Fruit fly (Drosophila melanogaster): ENCODE results near the gene Nmd3.

Gene Nmd3

DNA sequence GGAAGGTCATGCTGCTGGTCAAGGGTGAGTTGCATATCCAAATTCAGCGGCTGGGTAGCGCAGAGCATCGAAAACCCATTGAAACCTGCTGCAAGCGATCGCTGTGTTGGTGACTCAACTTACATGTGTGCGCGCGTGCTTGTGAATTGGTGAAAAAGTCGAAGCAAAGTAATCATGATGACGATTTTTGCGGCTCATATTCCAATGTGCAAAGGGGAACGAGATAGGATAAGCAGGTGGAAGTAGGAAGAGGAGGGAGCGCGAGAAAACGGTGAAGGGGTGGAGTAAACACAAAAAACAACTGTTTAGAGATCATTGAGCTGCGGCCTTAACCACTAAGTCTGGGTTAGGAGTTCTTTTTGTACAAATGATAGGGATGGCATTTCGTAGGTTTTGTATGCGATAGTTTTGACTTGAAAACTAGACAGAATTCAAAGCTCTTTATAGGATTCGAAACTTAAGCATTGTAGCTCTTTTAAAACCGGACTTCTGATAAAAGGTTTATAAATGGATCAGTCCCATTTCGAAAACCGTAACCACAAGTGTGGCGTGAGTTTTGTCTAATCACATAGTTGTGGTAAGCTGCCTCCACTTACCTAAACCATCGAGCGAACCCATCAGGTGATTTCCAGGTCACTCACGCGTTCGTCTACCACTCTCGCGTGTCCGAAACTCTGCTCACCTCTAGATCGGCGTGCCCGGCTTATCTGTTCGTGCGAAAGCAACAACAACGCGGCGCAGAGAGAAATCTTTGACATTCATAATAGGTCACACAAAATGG is 38.6 kb downstream of the Nmd3 start (continued):
- TF ChIP-seq CG10462 (GFP tag; optimal IDR thresholded peaks at IDR 0.05) = no peak
- TF ChIP-seq CG1233 (GFP tag; optimal IDR thresholded peaks at IDR 0.05) = peak; percentile 17
- no peak for TF ChIP-seq ato (GFP tag; IDR thresholded peaks at IDR 0.05; ENCODE audit: partially characterized antibody)
- TF ChIP-seq pan (optimal IDR thresholded peaks at IDR 0.05) = no peak
- no peak for TF ChIP-seq pan (GFP tag; optimal IDR thresholded peaks at IDR 0.05 in 1 of 2, IDR thresholded peaks at IDR 0.05 in 1 of 2)
- no peak for TF ChIP-seq CG32772 (GFP tag; IDR thresholded peaks at IDR 0.05)
- TF ChIP-seq sr (GFP tag; IDR thresholded peaks at IDR 0.05) = no peak
- TF ChIP-seq dm (GFP tag; optimal IDR thresholded peaks at IDR 0.05) = no peak
- TF ChIP-seq cas (GFP tag; IDR thresholded peaks at IDR 0.05) = 0 out of 2 replicates have a peak, but pooled peaks have one; percentile 13
- peak; percentile 16 for TF ChIP-seq Ssrp (tag; optimal IDR thresholded peaks at IDR 0.05)
- no peak for TF ChIP-seq CG10321 (GFP tag; IDR thresholded peaks at IDR 0.05)
- no peak for TF ChIP-seq ttk (GFP tag; IDR thresholded peaks at IDR 0.05)
- no peak for TF ChIP-seq Atf6 (GFP tag; IDR thresholded peaks at IDR 0.05)
- TF ChIP-seq CG4617 (GFP tag; optimal IDR thresholded peaks at IDR 0.05; ENCODE audit: borderline replicate concordance) = no peak
- TF ChIP-seq sima (GFP tag; optimal IDR thresholded peaks at IDR 0.05) = no peak
- TF ChIP-seq CG13287 (GFP tag; IDR thresholded peaks at IDR 0.05; ENCODE audit: partially characterized antibody) = peak; percentile 79
- TF ChIP-seq CG8924 (tag; optimal IDR thresholded peaks at IDR 0.05) = peak; percentile 40
- TF ChIP-seq Dbx (GFP tag; IDR thresholded peaks at IDR 0.05) = 0 out of 3 replicates have a peak, but pooled peaks have one; percentile 36
- peak; percentile 8 for TF ChIP-seq CG17359 (tag; optimal IDR thresholded peaks at IDR 0.05)
- no peak for TF ChIP-seq Six4 (GFP tag; optimal IDR thresholded peaks at IDR 0.05)
- peak; percentile 42 for TF ChIP-seq D19B (GFP tag; optimal IDR thresholded peaks at IDR 0.05)
- TF ChIP-seq CG12219 (GFP tag; optimal IDR thresholded peaks at IDR 0.05) = no peak
- TF ChIP-seq sens (GFP tag) = peak; percentile 81
- TF ChIP-seq Hr51 (GFP tag; optimal IDR thresholded peaks at IDR 0.05) = peak in 1 of 2 experiments; percentile 28
- TF ChIP-seq CG13296 (GFP tag; optimal IDR thresholded peaks at IDR 0.05) = peak; percentile 31
- no peak for TF ChIP-seq oc (tag; optimal IDR thresholded peaks at IDR 0.05)
- TF ChIP-seq CTCF (GFP tag; optimal IDR thresholded peaks at IDR 0.05) = no peak
- TF ChIP-seq exex (tag; optimal IDR thresholded peaks at IDR 0.05) = no peak
- 0 out of 3 replicates have a peak, but pooled peaks have one; percentile 16 for TF ChIP-seq CG11456 (GFP tag; IDR thresholded peaks at IDR 0.05)
- no peak for TF ChIP-seq fd64A (GFP tag; optimal IDR thresholded peaks at IDR 0.05)
- TF ChIP-seq CG8281 (tag; optimal IDR thresholded peaks at IDR 0.05) = no peak
- no peak for TF ChIP-seq nerfin-2 (GFP tag; IDR thresholded peaks at IDR 0.05; ENCODE audit: partially characterized antibody)
- no peak for TF ChIP-seq HLH3B (GFP tag; IDR thresholded peaks at IDR 0.05)
- peak; percentile 74 for TF ChIP-seq Rfx (GFP tag; IDR thresholded peaks at IDR 0.05)
- TF ChIP-seq HmgZ (tag; optimal IDR thresholded peaks at IDR 0.05) = peak; percentile 42
- TF ChIP-seq zen (tag; optimal IDR thresholded peaks at IDR 0.05) = no peak
- no peak for TF ChIP-seq CkIIα-i1 (GFP tag; IDR thresholded peaks at IDR 0.05)
- TF ChIP-seq CG3163 (GFP tag; optimal IDR thresholded peaks at IDR 0.05) = no peak
- TF ChIP-seq Awh (GFP tag; IDR thresholded peaks at IDR 0.05) = no peak
- no peak for TF ChIP-seq HmgD (GFP tag; optimal IDR thresholded peaks at IDR 0.05)
- no peak for TF ChIP-seq Bteb2 (GFP tag; optimal IDR thresholded peaks at IDR 0.05)
- peak; percentile 5 for TF ChIP-seq CG4282 (GFP tag; optimal IDR thresholded peaks at IDR 0.05)
- peak; percentile 45 for TF ChIP-seq CoRest (tag; optimal IDR thresholded peaks at IDR 0.05)
- TF ChIP-seq CG8944 (GFP tag; optimal IDR thresholded peaks at IDR 0.05) = no peak
- TF ChIP-seq CG16863 (GFP tag; optimal IDR thresholded peaks at IDR 0.05) = no peak
- no peak for TF ChIP-seq pros (GFP tag; optimal IDR thresholded peaks at IDR 0.05)
- TF ChIP-seq Deaf1 (tag; optimal IDR thresholded peaks at IDR 0.05) = no peak
- no peak for TF ChIP-seq CG33213 (GFP tag; optimal IDR thresholded peaks at IDR 0.05)
- no peak for TF ChIP-seq CG12299 (tag; optimal IDR thresholded peaks at IDR 0.05)
- peak; percentile 38; the same call in 1 of the 3 replicates for TF ChIP-seq CG7357 (GFP tag; IDR thresholded peaks at IDR 0.05)
- TF ChIP-seq CG16815 (GFP tag; optimal IDR thresholded peaks at IDR 0.05) = peak; percentile 11

Data from whole organism, embryonic.